Worm (Caenorhabditis elegans) whole organism, early embryonic: ENCODE results near the gene alh-4.

ENCODE experiments used
- ama-1 ChIP-seq: fragments of 150-350 bp; optimal IDR thresholded peaks from 2 replicates; lab custom pipeline; 2014
- ceh-13 ChIP-seq: fragments of 200-800 bp; sonication (Bioruptor generic); optimal IDR thresholded peaks from 2 replicates; lab custom pipeline; 2018; ENCODE audit warnings: mild to moderate bottlenecking, missing genetic modification characterization, missing compliant biosample characterization
- ceh-36 ChIP-seq: sonication (generic microtip); optimal IDR thresholded peaks from 2 replicates; lab custom pipeline; 2016; ENCODE audit warnings: missing genetic modification characterization, inconsistent platforms, missing compliant biosample characterization
- flt-1 ChIP-seq: fragments of 200-800 bp; sonication (Bioruptor generic); IDR thresholded peaks from 2 replicates; pipeline ENCODE4 v1.3.6; 2022; ENCODE audit warnings: missing genetic modification characterization, missing compliant biosample characterization
- hmbx-1 ChIP-seq: sonication (generic microtip); optimal IDR thresholded peaks from 2 replicates; lab custom pipeline; 2016; ENCODE audit warnings: mild to moderate bottlenecking, missing genetic modification characterization, missing compliant biosample characterization
- hmg-4 ChIP-seq: fragments of 200-800 bp; sonication (Bioruptor generic); optimal IDR thresholded peaks from 2 replicates; lab custom pipeline; 2018; ENCODE audit warnings: mild to moderate bottlenecking, missing genetic modification characterization, missing compliant biosample characterization
- hnd-1 ChIP-seq: sonication (generic microtip); optimal IDR thresholded peaks from 2 replicates; lab custom pipeline; 2016; ENCODE audit warnings: missing genetic modification characterization, missing compliant biosample characterization
- pes-1 ChIP-seq: fragments of 200-800 bp; sonication (Bioruptor generic); IDR thresholded peaks from 2 replicates; pipeline ENCODE4 v1.3.6; 2022; ENCODE audit warnings: missing genetic modification reagents, missing genetic modification characterization, missing compliant biosample characterization
- sea-1 ChIP-seq: fragments of 200-800 bp; sonication (Bioruptor generic); conservative IDR thresholded peaks from 2 replicates; pipeline ENCODE4 v1.3.6; 2022; ENCODE audit warnings: missing genetic modification characterization, missing compliant biosample characterization
- tbx-11 ChIP-seq: fragments of 200-800 bp; sonication (Bioruptor generic); IDR thresholded peaks from 2 replicates; pipeline ENCODE4 v1.3.6; 2022; ENCODE audit warnings: missing genetic modification characterization, missing compliant biosample characterization
- tbx-37 ChIP-seq: fragments of 200-800 bp; sonication (Bioruptor generic); conservative IDR thresholded peaks from 2 replicates; pipeline ENCODE4 v1.3.6; 2022; ENCODE audit warnings: missing genetic modification reagents, missing genetic modification characterization, missing compliant biosample characterization
- tra-4 ChIP-seq: sonication (generic microtip); optimal IDR thresholded peaks from 2 replicates; lab custom pipeline; 2017; ENCODE audit warnings: missing genetic modification characterization, missing compliant biosample characterization

DNA sequence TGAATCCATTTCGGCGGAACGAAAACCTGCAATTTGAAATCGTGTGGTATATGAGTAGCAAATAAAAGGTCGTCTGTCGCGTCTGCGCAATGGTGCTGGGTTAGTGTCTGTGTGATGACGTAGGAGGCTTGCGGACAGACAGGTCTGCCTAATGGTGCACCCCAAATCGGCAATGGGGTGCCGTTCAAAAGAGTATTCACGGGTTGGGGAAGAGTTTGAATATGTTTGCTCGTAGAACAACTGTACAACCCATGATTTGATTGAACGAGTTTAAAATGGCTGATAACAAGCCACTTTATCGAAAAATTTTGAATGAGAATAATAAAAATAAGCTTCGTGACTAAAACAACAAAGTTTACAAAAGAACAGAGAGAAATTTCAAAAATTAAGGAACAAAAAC lies 3.8 kb downstream of the alh-4 start, which contains the start of gene T05H4.11:
- no peak for TF ChIP-seq ama-1 (lab: Kevin White, UChicago)
- no peak for TF ChIP-seq flt-1 (GFP tag; lab: Robert Waterston, UW)
- TF ChIP-seq tra-4 (tag; lab: Kevin White, UChicago) = no peak
- TF ChIP-seq sea-1 (GFP tag; lab: Robert Waterston, UW) = no peak
- TF ChIP-seq ceh-13 (GFP tag; lab: Kevin White, UChicago) = no peak
- no peak for TF ChIP-seq hnd-1
- no peak for TF ChIP-seq hmg-4 (GFP tag; lab: Kevin White, UChicago)
- TF ChIP-seq tbx-11 (GFP tag; lab: Robert Waterston, UW) = no peak
- no peak for TF ChIP-seq tbx-37 (GFP tag; lab: Robert Waterston, UW)
- no peak for TF ChIP-seq pes-1
- no peak for TF ChIP-seq ceh-36 (tag; lab: Kevin White, UChicago)
- TF ChIP-seq hmbx-1 = no peak
